Worm (Caenorhabditis elegans): Measurements from ENCODE around the gene sox-4.

DNA sequence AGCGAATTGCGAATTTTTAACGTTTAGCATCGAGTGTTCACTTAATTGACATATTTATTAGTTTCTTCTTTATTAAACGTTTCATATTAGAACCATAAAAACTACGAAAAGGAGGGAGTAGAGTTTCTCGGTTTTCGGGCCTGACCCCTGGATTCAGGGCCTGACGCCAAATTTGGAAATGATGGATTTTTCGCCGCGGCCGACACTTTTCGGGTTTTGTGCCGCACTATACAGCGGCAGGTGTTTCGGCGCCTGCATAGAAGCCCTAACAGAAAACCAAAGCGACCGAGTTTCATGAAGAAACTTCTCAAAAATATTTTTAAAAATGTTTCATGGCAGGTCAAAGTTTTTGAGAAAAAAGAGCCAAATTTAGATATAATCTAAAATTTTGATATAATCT is 8.4 kb downstream of the sox-4 start:
- TF ChIP-seq cog-1 (tag; optimal IDR thresholded peaks at IDR 0.05) (no peak), ref-1 (GFP tag; conservative IDR thresholded peaks at IDR 0.05) (no peak), tab-1 (GFP tag; IDR thresholded peaks at IDR 0.05) (no peak)

Data from whole organism, midembryonic.